Worm (Caenorhabditis elegans): ENCODE results near the gene dpy-1.
A peak's percentile ranks its signal among the peaks of the same experiment; 100 is the strongest.

Gene dpy-1

ce11 chrIII:2030776-2031565, 16.8 kb downstream of the dpy-1 start (continued):
- TF ChIP-seq rcor-1 (GFP tag; IDR thresholded peaks at IDR 0.05) (0 out of 2 replicates have a peak, but pooled peaks have one; percentile 26), atf-7 (tag; optimal IDR thresholded peaks at IDR 0.05) (no peak), ceh-91 (GFP tag; IDR thresholded peaks at IDR 0.05) (peak; percentile 14; the same call in 1 of the 2 replicates)

- TF ChIP-seq tbp1 (GFP tag; optimal IDR thresholded peaks at IDR 0.05) = no peak
- no peak for TF ChIP-seq let-607 (tag; optimal IDR thresholded peaks at IDR 0.05)
- TF ChIP-seq ztf-18 (tag; optimal IDR thresholded peaks at IDR 0.05) = no peak
- TF ChIP-seq zim-3 (tag; optimal IDR thresholded peaks at IDR 0.05) = no peak
- no peak for TF ChIP-seq ztf-3 (GFP tag; optimal IDR thresholded peaks at IDR 0.05)
Observed at ce11 chrIII:2027517-2027916, 20.3 kb downstream of the dpy-1 start.

DNA sequence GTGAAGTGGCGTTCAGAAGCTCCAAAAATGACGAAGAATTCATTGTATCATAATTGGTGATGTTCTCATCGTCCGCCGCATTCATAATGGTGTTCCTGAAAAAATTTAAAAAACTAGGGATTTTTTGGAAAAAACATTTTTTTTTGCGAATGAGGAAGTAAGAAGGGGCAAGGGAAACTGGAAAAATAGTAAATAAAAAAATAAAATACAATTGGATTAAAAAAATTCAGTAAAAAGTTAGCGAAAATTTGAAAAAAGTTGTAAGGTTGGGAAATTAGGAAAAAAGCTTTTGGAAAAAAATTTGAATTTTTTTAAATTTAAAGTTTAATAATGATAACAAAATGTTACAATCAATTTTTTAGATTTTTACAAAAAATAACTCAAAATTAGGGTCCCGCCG, 26.3 kb downstream of the dpy-1 start, which contains the start of gene ckr-2:
TSS of gene ckr-2 (minus strand) at position 101 of the 400 bp plus-strand sequence.
- no peak for TF ChIP-seq cebp-2 (GFP tag; IDR thresholded peaks at IDR 0.05)
- TF ChIP-seq fkh-3 (tag; optimal IDR thresholded peaks at IDR 0.05) = no peak
- TF ChIP-seq hmg-1.2 (GFP tag; IDR thresholded peaks at IDR 0.05) = no peak
- no peak for TF ChIP-seq hsf-1 (GFP tag; IDR thresholded peaks at IDR 0.05)

DNA sequence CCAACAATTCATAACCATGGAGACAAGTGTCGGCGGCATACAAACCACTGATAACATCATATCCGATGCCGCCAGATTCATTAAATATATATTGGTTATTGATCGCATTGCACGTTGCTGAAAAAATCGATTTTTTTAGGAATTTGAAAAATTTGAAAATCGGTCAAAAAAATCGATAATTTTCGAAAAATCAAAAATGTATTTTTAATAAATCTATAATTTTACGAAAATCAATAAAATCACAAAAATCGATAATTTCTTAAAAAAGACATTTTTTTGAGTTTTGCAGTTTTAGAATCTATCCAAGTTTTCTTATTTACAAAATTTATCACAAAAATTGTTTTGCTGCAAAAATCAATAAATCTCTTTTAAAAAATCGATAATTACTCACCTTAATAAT, 32.3 kb downstream of the dpy-1 start:
- TF ChIP-seq hlh-26 (GFP tag; conservative IDR thresholded peaks at IDR 0.05) (no peak), F37B4.10 (GFP tag; IDR thresholded peaks at IDR 0.05) (no peak), F49E8.2 (tag; optimal IDR thresholded peaks at IDR 0.05; ENCODE audit: insufficient read depth) (no peak), B0019.2 (GFP tag; conservative IDR thresholded peaks at IDR 0.05) (no peak)

DNA sequence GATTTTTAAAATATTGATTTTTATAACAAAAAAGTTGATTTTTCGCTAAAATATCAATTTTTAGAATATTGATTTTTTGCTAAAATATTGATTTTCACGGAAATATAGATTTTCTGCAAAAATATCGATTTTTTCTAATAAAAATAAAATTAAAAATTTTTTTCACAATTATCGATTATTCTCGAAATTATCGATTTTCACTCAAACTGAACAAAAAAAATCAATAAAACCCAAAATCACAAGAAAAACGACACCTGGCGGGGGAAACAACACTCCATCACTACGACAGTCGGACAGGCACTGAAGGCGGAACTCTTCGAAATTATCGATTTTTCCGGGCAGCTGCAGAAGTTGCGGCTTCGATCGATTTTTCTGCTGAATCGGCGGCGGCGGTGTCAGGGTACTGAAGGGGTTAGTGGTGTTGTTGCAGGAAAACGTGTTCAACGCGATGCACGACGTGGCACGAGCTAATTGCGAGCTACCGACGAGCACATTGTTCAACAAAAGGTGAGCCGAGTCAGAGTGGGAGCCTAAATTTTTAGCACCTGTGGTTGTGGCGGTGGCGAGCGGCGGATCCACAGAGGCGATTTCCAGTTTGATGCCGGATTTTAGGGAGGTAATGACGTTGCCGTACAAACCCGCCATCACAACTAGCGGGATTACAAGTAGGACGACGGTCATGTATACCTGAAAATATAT, 34.5 kb downstream of the dpy-1 start:
- no peak for TF ChIP-seq dpff-1 (tag; optimal IDR thresholded peaks at IDR 0.05)
- TF ChIP-seq aptf-3 (GFP tag; IDR thresholded peaks at IDR 0.05) = 0 out of 2 replicates have a peak, but pooled peaks have one; percentile 23
- no peak for TF ChIP-seq lsl-1 (GFP tag; optimal IDR thresholded peaks at IDR 0.05)
- TF ChIP-seq B0261.1 (tag; optimal IDR thresholded peaks at IDR 0.05) = no peak
- TF ChIP-seq let-607 (tag; optimal IDR thresholded peaks at IDR 0.05) = no peak

ce11 chrIII:2012561-2012960, 35.2 kb downstream of the dpy-1 start:
- TF ChIP-seq lin-40 (tag; optimal IDR thresholded peaks at IDR 0.05) (no peak), ztf-26 (tag; optimal IDR thresholded peaks at IDR 0.05) (no peak), cebp-1 (GFP tag; IDR thresholded peaks at IDR 0.05) (no peak), cebp-1 (tag; optimal IDR thresholded peaks at IDR 0.05) (no peak), atf-7 (tag; optimal IDR thresholded peaks at IDR 0.05) (no peak), F39B2.1 (GFP tag; IDR thresholded peaks at IDR 0.05) (no peak), hmg-20 (GFP tag; IDR thresholded peaks at IDR 0.05) (no peak), egrh-3 (GFP tag; IDR thresholded peaks at IDR 0.05) (no peak), F10E7.11 (tag; optimal IDR thresholded peaks at IDR 0.05) (no peak), F52B5.7 (tag; optimal IDR thresholded peaks at IDR 0.05) (no peak), rcor-1 (GFP tag; IDR thresholded peaks at IDR 0.05) (no peak), hlh-26 (GFP tag; conservative IDR thresholded peaks at IDR 0.05) (no peak), ztf-25 (GFP tag; IDR thresholded peaks at IDR 0.05) (no peak), ama-1 (optimal IDR thresholded peaks at IDR 0.05) (no peak), ama-1 (GFP tag; optimal IDR thresholded peaks at IDR 0.05) (no peak), aptf-2 (GFP tag; conservative IDR thresholded peaks at IDR 0.05) (no peak), ztf-18 (tag; optimal IDR thresholded peaks at IDR 0.05) (no peak), hlh-12 (tag; optimal IDR thresholded peaks at IDR 0.05) (no peak)
